Worm (Caenorhabditis elegans) whole organism, midembryonic: Measurements from ENCODE around the gene nhr-58.

Experiments used
- T22C8.4 ChIP-seq: fragments of 200-800 bp; sonication (Bioruptor generic); IDR thresholded peaks from 2 replicates; pipeline ENCODE4 v1.3.6; 2022; ENCODE audit warnings: missing genetic modification characterization, missing compliant biosample characterization
- cog-1 ChIP-seq: sonication (generic microtip); optimal IDR thresholded peaks from 2 replicates; lab custom pipeline; 2016; ENCODE audit warnings: missing genetic modification characterization, missing compliant biosample characterization
- flt-1 ChIP-seq: fragments of 200-800 bp; sonication (Bioruptor generic); IDR thresholded peaks from 2 replicates; pipeline ENCODE4 v1.3.6; 2022; ENCODE audit warnings: missing genetic modification characterization, missing compliant biosample characterization
- klf-2 ChIP-seq: fragments of 200-800 bp; sonication (Bioruptor generic); conservative IDR thresholded peaks from 2 replicates; pipeline ENCODE4 v1.3.6; 2022; ENCODE audit warnings: missing genetic modification reagents, missing genetic modification characterization, missing compliant biosample characterization
- med-1 ChIP-seq: sonication (generic microtip); optimal IDR thresholded peaks from 2 replicates; lab custom pipeline; 2017; ENCODE audit warnings: missing genetic modification characterization, mild to moderate bottlenecking, missing compliant biosample characterization, antibody characterized with exemption, missing genetic modification reagents; ENCODE audit not compliant: insufficient read depth
- ref-1 ChIP-seq: fragments of 200-800 bp; sonication (Bioruptor generic); conservative IDR thresholded peaks from 2 replicates; pipeline ENCODE4 v1.3.6; 2022; ENCODE audit warnings: missing genetic modification reagents, missing genetic modification characterization, missing compliant biosample characterization
- tab-1 ChIP-seq: fragments of 200-800 bp; sonication (Bioruptor generic); IDR thresholded peaks from 2 replicates; pipeline ENCODE4 v1.3.6; 2022; ENCODE audit warnings: missing genetic modification characterization, missing compliant biosample characterization
- ztf-23 ChIP-seq: fragments of 200-800 bp; sonication (Bioruptor generic); IDR thresholded peaks from 2 replicates; pipeline ENCODE4 v1.3.6; 2022; ENCODE audit warnings: missing genetic modification reagents, missing genetic modification characterization, missing compliant biosample characterization
- ztf-29 ChIP-seq: fragments of 200-800 bp; sonication (Bioruptor generic); IDR thresholded peaks from 2 replicates; pipeline ENCODE4 v1.3.6; 2022; ENCODE audit warnings: missing genetic modification reagents, missing genetic modification characterization, missing compliant biosample characterization

nhr-58 gene

ce11 chrV:556055-556454 is 24.0 kb downstream of the nhr-58 start, which contains the start of gene srx-8:
Gene srx-8, minus strand, starts transcription at chrV:556155.
- TF ChIP-seq ztf-29 (GFP tag; lab: Robert Waterston, UW): no peak
- TF ChIP-seq ztf-23 (GFP tag; lab: Robert Waterston, UW): no peak
- no peak for TF ChIP-seq tab-1
- TF ChIP-seq ref-1 (GFP tag; lab: Robert Waterston, UW): no peak
- no peak for TF ChIP-seq T22C8.4 (GFP tag; lab: Robert Waterston, UW)
- no peak for TF ChIP-seq klf-2 (GFP tag; lab: Robert Waterston, UW)
- TF ChIP-seq med-1 (GFP tag; lab: Kevin White, UChicago): no peak
- TF ChIP-seq cog-1 (tag; lab: Kevin White, UChicago): no peak
- TF ChIP-seq flt-1 (GFP tag; lab: Robert Waterston, UW): no peak

ce11 chrV:559940-560339 is 27.9 kb downstream of the nhr-58 start, which contains the start of gene srx-7:
Gene srx-7, plus strand, starts transcription at chrV:560195.
- no peak for TF ChIP-seq tab-1
- no peak for TF ChIP-seq T22C8.4 (GFP tag; lab: Robert Waterston, UW)
- TF ChIP-seq cog-1 (tag; lab: Kevin White, UChicago): no peak
- no peak for TF ChIP-seq flt-1 (GFP tag; lab: Robert Waterston, UW)
- no peak for TF ChIP-seq med-1 (GFP tag; lab: Kevin White, UChicago)
- TF ChIP-seq klf-2 (GFP tag; lab: Robert Waterston, UW): no peak
- no peak for TF ChIP-seq ztf-29 (GFP tag; lab: Robert Waterston, UW)

- TF ChIP-seq ref-1 (GFP tag; lab: Robert Waterston, UW) (no peak), tab-1 (no peak), ztf-23 (GFP tag; lab: Robert Waterston, UW) (no peak)
Measured at ce11 chrV:562834-563233, 30.8 kb downstream of the nhr-58 start, which contains the start of gene C14C6.2. Gene C14C6.2, plus strand, starts transcription at chrV:563134.

ce11 chrV:565984-566383 is 33.9 kb downstream of the nhr-58 start, which contains the start of gene sri-73:
Gene sri-73, minus strand, starts transcription at chrV:566084.
- no peak for TF ChIP-seq flt-1 (GFP tag; lab: Robert Waterston, UW)
- no peak for TF ChIP-seq tab-1
- no peak for TF ChIP-seq med-1 (GFP tag; lab: Kevin White, UChicago)
- no peak for TF ChIP-seq ztf-29 (GFP tag; lab: Robert Waterston, UW)

- TF ChIP-seq cog-1 (tag; lab: Kevin White, UChicago): no peak
- no peak for TF ChIP-seq ztf-23 (GFP tag; lab: Robert Waterston, UW)
- TF ChIP-seq T22C8.4 (GFP tag; lab: Robert Waterston, UW): no peak
- TF ChIP-seq klf-2 (GFP tag; lab: Robert Waterston, UW): no peak
- TF ChIP-seq ztf-29 (GFP tag; lab: Robert Waterston, UW): no peak
- no peak for TF ChIP-seq flt-1 (GFP tag; lab: Robert Waterston, UW)
- TF ChIP-seq ref-1 (GFP tag; lab: Robert Waterston, UW): no peak
- TF ChIP-seq med-1 (GFP tag; lab: Kevin White, UChicago): no peak
- TF ChIP-seq tab-1: no peak
Measured at ce11 chrV:568105-568504, 36.0 kb downstream of the nhr-58 start, which contains the start of gene sri-72. Gene sri-72, minus strand, starts transcription at chrV:568205.

ce11 chrV:574639-575038 is 42.6 kb downstream of the nhr-58 start, which contains the start of gene C14C6.13:
Gene C14C6.13, minus strand, starts transcription at chrV:574739.
- TF ChIP-seq tab-1 (no peak), ref-1 (GFP tag; lab: Robert Waterston, UW) (no peak), ztf-23 (GFP tag; lab: Robert Waterston, UW) (no peak), med-1 (GFP tag; lab: Kevin White, UChicago) (no peak), ztf-29 (GFP tag; lab: Robert Waterston, UW) (no peak), T22C8.4 (GFP tag; lab: Robert Waterston, UW) (no peak), flt-1 (GFP tag; lab: Robert Waterston, UW) (no peak), klf-2 (GFP tag; lab: Robert Waterston, UW) (no peak), cog-1 (tag; lab: Kevin White, UChicago) (no peak)

ce11 chrV:576070-576469 is 44.0 kb downstream of the nhr-58 start, which contains the start of gene K06H6.5:
Gene K06H6.5, plus strand, starts transcription at chrV:576370.
- TF ChIP-seq med-1 (GFP tag; lab: Kevin White, UChicago) (no peak), flt-1 (GFP tag; lab: Robert Waterston, UW) (no peak), ztf-23 (GFP tag; lab: Robert Waterston, UW) (no peak), T22C8.4 (GFP tag; lab: Robert Waterston, UW) (no peak), tab-1 (no peak), ref-1 (GFP tag; lab: Robert Waterston, UW) (no peak)

ce11 chrV:576918-577317 is 44.9 kb downstream of the nhr-58 start:
- TF ChIP-seq klf-2 (GFP tag; lab: Robert Waterston, UW): no peak
- no peak for TF ChIP-seq ref-1 (GFP tag; lab: Robert Waterston, UW)
- TF ChIP-seq cog-1 (tag; lab: Kevin White, UChicago): no peak
- TF ChIP-seq ztf-29 (GFP tag; lab: Robert Waterston, UW): no peak
- no peak for TF ChIP-seq T22C8.4 (GFP tag; lab: Robert Waterston, UW)
- TF ChIP-seq ztf-23 (GFP tag; lab: Robert Waterston, UW): no peak
- TF ChIP-seq med-1 (GFP tag; lab: Kevin White, UChicago): no peak
- TF ChIP-seq tab-1: no peak
- TF ChIP-seq flt-1 (GFP tag; lab: Robert Waterston, UW): no peak

- TF ChIP-seq ztf-23 (GFP tag; lab: Robert Waterston, UW) (no peak), ztf-29 (GFP tag; lab: Robert Waterston, UW) (no peak), flt-1 (GFP tag; lab: Robert Waterston, UW) (no peak), ref-1 (GFP tag; lab: Robert Waterston, UW) (no peak), klf-2 (GFP tag; lab: Robert Waterston, UW) (no peak), med-1 (GFP tag; lab: Kevin White, UChicago) (no peak), tab-1 (no peak), T22C8.4 (GFP tag; lab: Robert Waterston, UW) (no peak), cog-1 (tag; lab: Kevin White, UChicago) (no peak)
Measured at ce11 chrV:578977-579376, 46.9 kb downstream of the nhr-58 start, which contains the start of gene K06H6.4. Gene K06H6.4, plus strand, starts transcription at chrV:579277.
